Worm (Caenorhabditis elegans) whole organism, young adult: ENCODE data around the gene D1025.10.

Source experiments
- F10E7.11 ChIP-seq: sonication (generic microtip); optimal IDR thresholded peaks from 2 replicates; lab custom pipeline; 2017; ENCODE audit warnings: mild to moderate bottlenecking, missing genetic modification characterization, moderate library complexity, missing compliant biosample characterization
- F55B11.4 ChIP-seq: sonication (generic microtip); optimal IDR thresholded peaks from 2 replicates; lab custom pipeline; 2016; ENCODE audit warnings: missing compliant biosample characterization, missing genetic modification characterization, borderline replicate concordance; ENCODE audit not compliant: insufficient read depth
- Y79H2A.3 ChIP-seq: fragments of 200-800 bp; sonication (Bioruptor generic); conservative IDR thresholded peaks from 2 replicates; pipeline ENCODE4 v1.3.6; 2022; ENCODE audit warnings: missing genetic modification reagents, missing genetic modification characterization, missing compliant biosample characterization
- ama-1 ChIP-seq, 3 experiments: fragments of 150-350 bp in 1 of 3; sonication (generic microtip) in 2 of 3; optimal IDR thresholded peaks; 2 replicates each; lab custom pipeline; 2014 to 2018; ENCODE audit warnings: missing biosample characterization in 2 of 3, missing genetic modification characterization in 2 of 3, missing genetic modification reagents in 2 of 3
- cebp-2 ChIP-seq: fragments of 200-800 bp; sonication (Bioruptor generic); IDR thresholded peaks from 2 replicates; pipeline ENCODE4 v1.3.6; 2022; ENCODE audit warnings: missing genetic modification characterization, missing compliant biosample characterization
- ekl-4 ChIP-seq: fragments of 200-800 bp; sonication (Bioruptor generic); IDR thresholded peaks from 2 replicates; pipeline ENCODE4 v1.3.6; 2022; ENCODE audit warnings: missing genetic modification reagents, missing genetic modification characterization, missing compliant biosample characterization
- ets-4 ChIP-seq: fragments of 200-800 bp; sonication (Bioruptor generic); optimal IDR thresholded peaks from 2 replicates; lab custom pipeline; 2018; ENCODE audit warnings: mild to moderate bottlenecking, missing genetic modification characterization, missing compliant biosample characterization
- him-1 ChIP-seq: sonication (generic microtip); optimal IDR thresholded peaks from 2 replicates; lab custom pipeline; 2016; ENCODE audit warnings: missing genotype, missing genetic modification reagents, missing genetic modification characterization, missing compliant biosample characterization
- lin-35 ChIP-seq, 3 experiments: fragments of 150-350 bp in 2 of 3; sonication (generic microtip) in 1 of 3; optimal IDR thresholded peaks; 2 replicates each; lab custom pipeline; 2014 to 2018; ENCODE audit warnings: missing biosample characterization in 3 of 3, missing genetic modification characterization in 3 of 3, missing genetic modification reagents in 3 of 3
- madf-8 ChIP-seq: fragments of 200-800 bp; sonication (Bioruptor generic); conservative IDR thresholded peaks from 2 replicates; pipeline ENCODE4 v1.3.6; 2022; ENCODE audit warnings: missing genetic modification reagents, missing genetic modification characterization, missing compliant biosample characterization
- snpc-3.4 ChIP-seq: sonication (generic microtip); optimal IDR thresholded peaks from 2 replicates; lab custom pipeline; 2017; ENCODE audit warnings: missing genetic modification characterization, mild to moderate bottlenecking, missing compliant biosample characterization, antibody characterized with exemption, moderate library complexity, missing genotype, missing genetic modification reagents
- tbx-9 ChIP-seq: sonication (generic microtip); optimal IDR thresholded peaks from 2 replicates; lab custom pipeline; 2016; ENCODE audit warnings: borderline replicate concordance, missing genetic modification characterization, inconsistent platforms, missing compliant biosample characterization
- unc-62 ChIP-seq: fragments of 150-350 bp; optimal IDR thresholded peaks from 2 replicates; lab custom pipeline; 2014; ENCODE audit warnings: missing biosample characterization, missing genetic modification reagents, missing genetic modification characterization
- ztf-6 ChIP-seq: fragments of 200-800 bp; sonication (Bioruptor generic); IDR thresholded peaks from 2 replicates; pipeline ENCODE4 v1.3.6; 2022; ENCODE audit warnings: missing genetic modification reagents, missing genetic modification characterization, missing compliant biosample characterization

DNA sequence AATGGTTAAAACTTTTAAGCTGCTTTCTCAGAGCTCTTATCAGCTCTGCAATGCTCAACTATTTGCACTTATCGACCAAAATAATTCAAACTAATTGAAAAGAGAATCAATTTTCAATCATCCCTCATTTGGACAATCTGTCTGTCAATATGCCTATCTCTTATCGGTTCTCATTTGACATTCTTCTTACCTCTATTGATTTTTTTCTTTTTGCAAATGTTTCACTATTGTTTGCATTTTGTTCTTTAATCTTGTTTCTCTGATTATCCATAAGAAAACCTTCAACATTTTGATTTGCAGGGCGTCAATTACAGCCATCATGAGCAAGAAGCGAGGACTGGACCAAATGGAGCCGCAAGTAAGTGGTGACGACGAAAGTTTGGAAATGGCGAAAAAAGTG is at the start of gene D1025.10:
- no peak for TF ChIP-seq him-1 (tag; lab: Kevin White, UChicago)
- no peak for TF ChIP-seq unc-62 (GFP tag; lab: Kevin White, UChicago)
- no peak for TF ChIP-seq ekl-4
- no peak for TF ChIP-seq F55B11.4
- TF ChIP-seq madf-8 (GFP tag; lab: Robert Waterston, UW): no peak
- no peak for TF ChIP-seq snpc-3.4 (tag; lab: Kevin White, UChicago)
- no peak for TF ChIP-seq ztf-6 (GFP tag; lab: Robert Waterston, UW)
- TF ChIP-seq ets-4 (GFP tag; lab: Kevin White, UChicago): no peak
- no peak for TF ChIP-seq tbx-9 (tag; lab: Kevin White, UChicago)
- no peak for TF ChIP-seq ama-1 (optimal IDR thresholded peaks at IDR 0.05; lab: Kevin White, UChicago)
- no peak for TF ChIP-seq ama-1 (GFP tag; optimal IDR thresholded peaks at IDR 0.05; lab: Kevin White, UChicago)
- no peak for TF ChIP-seq cebp-2 (GFP tag; lab: Robert Waterston, UW)
- no peak for TF ChIP-seq lin-35 (GFP tag; optimal IDR thresholded peaks at IDR 0.05; lab: Kevin White, UChicago)
- TF ChIP-seq Y79H2A.3 (GFP tag; lab: Robert Waterston, UW): no peak
- no peak for TF ChIP-seq F10E7.11 (tag; lab: Kevin White, UChicago)
